Worm (Caenorhabditis elegans): ENCODE data around the gene T22C8.6.

Gene T22C8.6

ce11 chrII:8585036-8585627, 44.9 kb downstream of the T22C8.6 start, which contains the start of gene F54C9.11:
Gene F54C9.11, minus strand, starts transcription at chrII:8585086.
- TF ChIP-seq W03F9.2 (tag; optimal IDR thresholded peaks at IDR 0.05) (no peak), him-1 (tag; optimal IDR thresholded peaks at IDR 0.05) (no peak), dao-5 (tag; optimal IDR thresholded peaks at IDR 0.05) (no peak)

- TF ChIP-seq him-1 (tag; optimal IDR thresholded peaks at IDR 0.05) (no peak), dao-5 (tag; optimal IDR thresholded peaks at IDR 0.05) (no peak), W03F9.2 (tag; optimal IDR thresholded peaks at IDR 0.05) (no peak)
Measured at ce11 chrII:8583035-8583434, 47.0 kb downstream of the T22C8.6 start.

- TF ChIP-seq dao-5 (tag; optimal IDR thresholded peaks at IDR 0.05) (no peak), him-1 (tag; optimal IDR thresholded peaks at IDR 0.05) (no peak), W03F9.2 (tag; optimal IDR thresholded peaks at IDR 0.05) (no peak)
Measured at ce11 chrII:8581700-8582099, 48.4 kb downstream of the T22C8.6 start, which contains the start of gene arl-1. Gene arl-1, plus strand, starts transcription at chrII:8582000.

All from whole organism, L4/young adult.